Worm (Caenorhabditis elegans) whole organism, L4/young adult: ENCODE measurements around the gene col-103.

ENCODE experiments used
- W03F9.2 ChIP-seq: fragments of 150-350 bp; optimal IDR thresholded peaks from 2 replicates; lab custom pipeline; 2014; ENCODE audit warnings: missing biosample characterization, missing genetic modification characterization
- dao-5 ChIP-seq: sonication (generic microtip); optimal IDR thresholded peaks from 2 replicates; lab custom pipeline; 2016; ENCODE audit warnings: missing genotype, missing genetic modification characterization, moderate library complexity, missing compliant biosample characterization
- him-1 ChIP-seq: sonication (generic microtip); optimal IDR thresholded peaks from 2 replicates; lab custom pipeline; 2016; ENCODE audit warnings: missing genotype, missing genetic modification reagents, missing genetic modification characterization, missing compliant biosample characterization

DNA sequence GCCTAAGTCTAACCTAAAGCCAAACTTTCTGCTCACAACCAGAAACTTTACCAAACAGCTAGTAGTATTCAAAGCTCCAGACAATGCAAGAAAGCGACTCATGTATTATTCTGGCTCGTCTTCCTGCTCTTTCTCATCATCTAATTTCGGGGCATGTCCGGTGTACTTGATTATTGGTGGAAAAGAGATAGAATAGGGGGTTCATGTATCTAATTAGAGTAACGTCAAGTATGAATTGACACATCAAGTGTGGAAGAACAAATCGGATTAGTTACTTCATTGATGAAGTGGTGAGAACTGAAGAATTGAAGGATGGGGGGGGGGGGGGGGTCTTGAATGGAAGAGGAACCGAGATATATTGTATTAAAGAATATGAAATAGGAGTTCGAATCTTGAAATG, 48.0 kb downstream of the col-103 start:
- TF ChIP-seq him-1 (tag; lab: Kevin White, UChicago) (no peak), W03F9.2 (tag; lab: Kevin White, UChicago) (no peak), dao-5 (tag; lab: Kevin White, UChicago) (no peak)
